Fruit fly (Drosophila melanogaster): Measurements from ENCODE around the gene CG4669.

Gene CG4669

dm6 chr3L:5188402-5188801 lies 45.9 kb upstream of the CG4669 start (continued):
- TF ChIP-seq CG1792 (GFP tag; optimal IDR thresholded peaks at IDR 0.05) = no peak
- no peak for TF ChIP-seq HmgZ (tag; optimal IDR thresholded peaks at IDR 0.05)
- no peak for TF ChIP-seq Mrtf (GFP tag; IDR thresholded peaks at IDR 0.05)
- no peak for TF ChIP-seq knrl (GFP tag; IDR thresholded peaks at IDR 0.05; ENCODE audit: partially characterized antibody)
- no peak for TF ChIP-seq ash1 (GFP tag; optimal IDR thresholded peaks at IDR 0.05)
- TF ChIP-seq Oli (tag; optimal IDR thresholded peaks at IDR 0.05) = peak; percentile 57
- TF ChIP-seq CG17361 (GFP tag; IDR thresholded peaks at IDR 0.05) = no peak
- no peak for TF ChIP-seq cato (GFP tag; optimal IDR thresholded peaks at IDR 0.05; ENCODE audit: borderline replicate concordance)
- no peak for TF ChIP-seq run (tag; optimal IDR thresholded peaks at IDR 0.05)
- peak; percentile 28 for TF ChIP-seq CG12391 (tag; optimal IDR thresholded peaks at IDR 0.05)
- no peak for TF ChIP-seq CG1233 (GFP tag; optimal IDR thresholded peaks at IDR 0.05)
- TF ChIP-seq ATbp (GFP tag; optimal IDR thresholded peaks at IDR 0.05) = no peak
- no peak for TF ChIP-seq CG11093 (GFP tag; IDR thresholded peaks at IDR 0.05)
- no peak for TF ChIP-seq CG1647 (GFP tag; optimal IDR thresholded peaks at IDR 0.05)
- TF ChIP-seq Trl (optimal IDR thresholded peaks at IDR 0.05) = no peak
- no peak for TF ChIP-seq Trl (GFP tag; optimal IDR thresholded peaks at IDR 0.05)
- TF ChIP-seq Sox100B (GFP tag; optimal IDR thresholded peaks at IDR 0.05) = peak; percentile 16
- no peak for TF ChIP-seq CG1024 (GFP tag; IDR thresholded peaks at IDR 0.05)
- no peak for TF ChIP-seq CG30431 (GFP tag; optimal IDR thresholded peaks at IDR 0.05)
- TF ChIP-seq MTF-1 (GFP tag; optimal IDR thresholded peaks at IDR 0.05; ENCODE audit: borderline replicate concordance) = no peak
- no peak for TF ChIP-seq sr (GFP tag; IDR thresholded peaks at IDR 0.05)
- no peak for TF ChIP-seq CG4424 (GFP tag; optimal IDR thresholded peaks at IDR 0.05)
- TF ChIP-seq CG15696 (tag; optimal IDR thresholded peaks at IDR 0.05) = no peak
- no peak for TF ChIP-seq CG7556 (GFP tag; optimal IDR thresholded peaks at IDR 0.05)
- no peak for TF ChIP-seq grn (GFP tag; optimal IDR thresholded peaks at IDR 0.05)
- TF ChIP-seq chinmo (GFP tag; IDR thresholded peaks at IDR 0.05; ENCODE audit: partially characterized antibody) = no peak
- no peak for TF ChIP-seq D (optimal IDR thresholded peaks at IDR 0.05)
- peak; percentile 7 for TF ChIP-seq D (GFP tag; optimal IDR thresholded peaks at IDR 0.05)
- TF ChIP-seq CG11247 (GFP tag; IDR thresholded peaks at IDR 0.05) = no peak
- TF ChIP-seq CG7928 (GFP tag; optimal IDR thresholded peaks at IDR 0.05) = no peak
- TF ChIP-seq CG10543 (GFP tag; optimal IDR thresholded peaks at IDR 0.05) = no peak
- no peak for TF ChIP-seq salm (tag; optimal IDR thresholded peaks at IDR 0.05)
- TF ChIP-seq vfl (GFP tag; optimal IDR thresholded peaks at IDR 0.05) = no peak
- TF ChIP-seq Ptx1 (GFP tag; IDR thresholded peaks at IDR 0.05) = no peak
- TF ChIP-seq en (GFP tag; optimal IDR thresholded peaks at IDR 0.05) = no peak
- no peak for TF ChIP-seq pzg (GFP tag; optimal IDR thresholded peaks at IDR 0.05)
- no peak for TF ChIP-seq odd (GFP tag; optimal IDR thresholded peaks at IDR 0.05)
- TF ChIP-seq Hmx (GFP tag; optimal IDR thresholded peaks at IDR 0.05) = no peak
- no peak for TF ChIP-seq al (GFP tag; IDR thresholded peaks at IDR 0.05)
- no peak for TF ChIP-seq CG12299 (tag; optimal IDR thresholded peaks at IDR 0.05)
- TF ChIP-seq tna (GFP tag; IDR thresholded peaks at IDR 0.05; ENCODE audit: partially characterized antibody) = no peak
- TF ChIP-seq CG18619 (GFP tag; optimal IDR thresholded peaks at IDR 0.05) = no peak
- TF ChIP-seq repo (GFP tag; optimal IDR thresholded peaks at IDR 0.05) = no peak
- no peak for TF ChIP-seq CG11695 (GFP tag; IDR thresholded peaks at IDR 0.05)
- TF ChIP-seq Nf-YB (GFP tag; optimal IDR thresholded peaks at IDR 0.05) = no peak
- TF ChIP-seq mld (GFP tag; IDR thresholded peaks at IDR 0.05; ENCODE audit: partially characterized antibody) = no peak
- peak; percentile 7 for TF ChIP-seq HLH54F (GFP tag; optimal IDR thresholded peaks at IDR 0.05)
- TF ChIP-seq zen (tag; optimal IDR thresholded peaks at IDR 0.05) = no peak
- no peak for TF ChIP-seq Dfd (GFP tag; optimal IDR thresholded peaks at IDR 0.05)
- TF ChIP-seq Antp (GFP tag; optimal IDR thresholded peaks at IDR 0.05) = no peak
- TF ChIP-seq trh (GFP tag; optimal IDR thresholded peaks at IDR 0.05) = no peak
- peak; percentile 41 for TF ChIP-seq gem (tag; optimal IDR thresholded peaks at IDR 0.05)

Data from whole organism, embryonic.